Worm (Caenorhabditis elegans) whole organism, L1 larva: ENCODE measurements around the gene ptr-1.

Source experiments
- C34B4.2 ChIP-seq: sonication (generic microtip); optimal IDR thresholded peaks from 2 replicates; lab custom pipeline; 2017; ENCODE audit warnings: mild to moderate bottlenecking, missing genetic modification characterization, missing compliant biosample characterization
- aha-1 ChIP-seq: fragments of 150-350 bp; optimal IDR thresholded peaks from 2 replicates; lab custom pipeline; 2014; ENCODE audit warnings: missing biosample characterization, missing genetic modification characterization
- alr-1 ChIP-seq: fragments of 200-800 bp; sonication (Bioruptor generic); optimal IDR thresholded peaks from 2 replicates; lab custom pipeline; 2018; ENCODE audit warnings: borderline replicate concordance, mild to moderate bottlenecking, missing genetic modification characterization, missing compliant biosample characterization
- ama-1 ChIP-seq: fragments of 150-350 bp; optimal IDR thresholded peaks from 2 replicates; lab custom pipeline; 2014
- ceh-88 ChIP-seq: fragments of 200-800 bp; sonication (Bioruptor generic); IDR thresholded peaks from 2 replicates; pipeline ENCODE4 v1.3.6; 2022; ENCODE audit warnings: missing genetic modification characterization, missing compliant biosample characterization
- ceh-90 ChIP-seq: sonication (generic microtip); optimal IDR thresholded peaks from 2 replicates; lab custom pipeline; 2016; ENCODE audit warnings: missing genetic modification characterization, missing compliant biosample characterization
- dsc-1 ChIP-seq: sonication (generic microtip); optimal IDR thresholded peaks from 2 replicates; lab custom pipeline; 2016; ENCODE audit warnings: mild to moderate bottlenecking, missing genetic modification characterization, missing compliant biosample characterization
- efl-3 ChIP-seq: fragments of 200-800 bp; sonication (Bioruptor generic); optimal IDR thresholded peaks from 2 replicates; lab custom pipeline; 2018; ENCODE audit warnings: mild to moderate bottlenecking, missing genetic modification characterization, missing compliant biosample characterization
- egl-13 ChIP-seq: sonication (generic microtip); optimal IDR thresholded peaks from 2 replicates; lab custom pipeline; 2016; ENCODE audit warnings: missing genotype, missing genetic modification reagents, missing genetic modification characterization, missing compliant biosample characterization
- egl-27 ChIP-seq, 2 experiments: fragments of 150-350 bp in 1 of 2; sonication (generic microtip); optimal IDR thresholded peaks; 3 replicates each; lab custom pipeline; 2017 to 2018; ENCODE audit warnings: missing biosample characterization in 2 of 2, missing genetic modification characterization in 2 of 2, missing genetic modification reagents in 2 of 2
- elt-3 ChIP-seq, 6 experiments: fragments of 150-350 bp in 1 of 6; sonication (generic microtip); optimal IDR thresholded peaks; 2 replicates each; lab custom pipeline; 2017 to 2018; ENCODE audit warnings: missing biosample characterization in 6 of 6, missing genetic modification characterization in 6 of 6, inconsistent platforms in 1 of 6
- fkh-4 ChIP-seq: sonication (generic microtip); optimal IDR thresholded peaks from 2 replicates; lab custom pipeline; 2016; ENCODE audit warnings: missing compliant biosample characterization, missing genetic modification characterization, borderline replicate concordance
- fkh-8 ChIP-seq: sonication (generic microtip); optimal IDR thresholded peaks from 2 replicates; lab custom pipeline; 2016; ENCODE audit warnings: mild to moderate bottlenecking, missing genetic modification characterization, missing compliant biosample characterization
- grh-1 ChIP-seq: fragments of 200-800 bp; sonication (Bioruptor generic); IDR thresholded peaks from 2 replicates; pipeline ENCODE4 v1.3.6; 2022; ENCODE audit warnings: missing genetic modification reagents, missing genetic modification characterization, missing compliant biosample characterization
- hlh-17 ChIP-seq: fragments of 200-800 bp; sonication (Bioruptor generic); optimal IDR thresholded peaks from 2 replicates; lab custom pipeline; 2018; ENCODE audit warnings: missing genetic modification characterization, mild to moderate bottlenecking, missing compliant biosample characterization, moderate library complexity, borderline replicate concordance
- hlh-4 ChIP-seq: sonication (generic microtip); optimal IDR thresholded peaks from 2 replicates; lab custom pipeline; 2016; ENCODE audit warnings: mild to moderate bottlenecking, missing genetic modification characterization, missing compliant biosample characterization
- hpl-2 ChIP-seq: fragments of 150-350 bp; optimal IDR thresholded peaks from 2 replicates; lab custom pipeline; 2014; ENCODE audit warnings: missing biosample characterization, missing genetic modification reagents, missing genetic modification characterization
- irx-1 ChIP-seq: sonication (generic microtip); optimal IDR thresholded peaks from 2 replicates; lab custom pipeline; 2016; ENCODE audit warnings: missing genetic modification characterization, missing compliant biosample characterization
- isw-1 ChIP-seq: fragments of 200-800 bp; sonication (Bioruptor generic); IDR thresholded peaks from 2 replicates; pipeline ENCODE4 v1.3.6; 2022; ENCODE audit warnings: missing genetic modification characterization, missing compliant biosample characterization
- jun-1 ChIP-seq: fragments of 150-350 bp; optimal IDR thresholded peaks from 2 replicates; lab custom pipeline; 2014; ENCODE audit warnings: missing biosample characterization, missing genetic modification reagents, missing genetic modification characterization
- lin-13 ChIP-seq: fragments of 150-350 bp; optimal IDR thresholded peaks from 2 replicates; lab custom pipeline; 2014; ENCODE audit warnings: missing biosample characterization, missing genetic modification reagents, missing genetic modification characterization
- lin-14 ChIP-seq: fragments of 200-800 bp; sonication (Bioruptor generic); optimal IDR thresholded peaks from 2 replicates; lab custom pipeline; 2018; ENCODE audit warnings: mild to moderate bottlenecking, missing genetic modification characterization, moderate library complexity, missing compliant biosample characterization
- lin-35 ChIP-seq, 2 experiments: fragments of 150-350 bp; optimal IDR thresholded peaks; 2 replicates each; lab custom pipeline; 2014; ENCODE audit warnings: missing biosample characterization in 2 of 2, missing genetic modification characterization in 2 of 2, missing genetic modification reagents in 2 of 2
- lir-3 ChIP-seq: sonication (generic microtip); optimal IDR thresholded peaks from 2 replicates; lab custom pipeline; 2016; ENCODE audit warnings: mild to moderate bottlenecking, missing genetic modification characterization, moderate library complexity, missing compliant biosample characterization; ENCODE audit not compliant: poor library complexity
- lsy-2 ChIP-seq, 2 experiments: fragments of 150-350 bp; optimal IDR thresholded peaks; 2 replicates each; lab custom pipeline; 2014; ENCODE audit warnings: missing biosample characterization in 2 of 2, missing genetic modification characterization in 2 of 2
- mab-9 ChIP-seq: fragments of 200-800 bp; sonication (Bioruptor generic); IDR thresholded peaks from 2 replicates; pipeline ENCODE4 v1.3.6; 2022; ENCODE audit warnings: missing genetic modification reagents, missing genetic modification characterization, missing compliant biosample characterization
- mep-1 ChIP-seq: fragments of 150-350 bp; optimal IDR thresholded peaks from 2 replicates; lab custom pipeline; 2014; ENCODE audit warnings: missing biosample characterization, missing genetic modification characterization
- nhr-12 ChIP-seq: sonication (generic microtip); optimal IDR thresholded peaks from 2 replicates; lab custom pipeline; 2017; ENCODE audit warnings: missing biosample characterization, missing genetic modification characterization
- nhr-19 ChIP-seq: fragments of 200-800 bp; sonication (Bioruptor generic); conservative IDR thresholded peaks from 2 replicates; pipeline ENCODE4 v1.3.6; 2022; ENCODE audit warnings: missing genetic modification characterization, missing compliant biosample characterization
- nhr-20 ChIP-seq: sonication (generic microtip); optimal IDR thresholded peaks from 2 replicates; lab custom pipeline; 2016; ENCODE audit warnings: mild to moderate bottlenecking, missing genetic modification characterization, missing compliant biosample characterization
- nhr-237 ChIP-seq: fragments of 150-350 bp; optimal IDR thresholded peaks from 2 replicates; lab custom pipeline; 2014; ENCODE audit warnings: missing biosample characterization, missing genetic modification characterization
- nhr-71 ChIP-seq: sonication (generic microtip); optimal IDR thresholded peaks from 2 replicates; lab custom pipeline; 2016; ENCODE audit warnings: mild to moderate bottlenecking, missing genetic modification characterization, moderate library complexity, missing compliant biosample characterization
- nhr-85 ChIP-seq: sonication (generic microtip); peaks from one replicate; lab custom pipeline; 2016; ENCODE audit warnings: missing genetic modification characterization, inconsistent platforms, missing compliant biosample characterization
- nhr-90 ChIP-seq: sonication (generic microtip); optimal IDR thresholded peaks from 2 replicates; lab custom pipeline; 2016; ENCODE audit warnings: mild to moderate bottlenecking, missing genetic modification characterization, missing compliant biosample characterization; ENCODE audit not compliant: poor library complexity
- pag-3 ChIP-seq: sonication (generic microtip); optimal IDR thresholded peaks from 2 replicates; lab custom pipeline; 2017; ENCODE audit warnings: missing genetic modification characterization, mild to moderate bottlenecking, missing compliant biosample characterization, antibody characterized with exemption, borderline replicate concordance; ENCODE audit not compliant: insufficient read depth
- pax-3 ChIP-seq: fragments of 200-800 bp; sonication (Bioruptor generic); optimal IDR thresholded peaks from 2 replicates; lab custom pipeline; 2018; ENCODE audit warnings: mild to moderate bottlenecking, missing genetic modification characterization, moderate library complexity, missing compliant biosample characterization
- pqm-1 ChIP-seq: sonication (generic microtip); optimal IDR thresholded peaks from 3 replicates; lab custom pipeline; 2017; ENCODE audit warnings: missing biosample characterization, missing genetic modification characterization
- skn-1 ChIP-seq: fragments of 150-350 bp; optimal IDR thresholded peaks from 2 replicates; lab custom pipeline; 2014; ENCODE audit warnings: missing biosample characterization, missing genetic modification characterization
- snpc-4 ChIP-seq: fragments of 150-350 bp; optimal IDR thresholded peaks from 2 replicates; lab custom pipeline; 2014; ENCODE audit warnings: missing biosample characterization, missing genetic modification characterization
- snu-23 ChIP-seq: sonication (generic microtip); optimal IDR thresholded peaks from 2 replicates; lab custom pipeline; 2016; ENCODE audit warnings: missing genetic modification characterization, missing compliant biosample characterization
- sox-4 ChIP-seq: sonication (generic microtip); optimal IDR thresholded peaks from 2 replicates; lab custom pipeline; 2016; ENCODE audit warnings: missing genetic modification characterization, missing compliant biosample characterization
- sup-37 ChIP-seq: fragments of 200-800 bp; sonication (Bioruptor generic); optimal IDR thresholded peaks from 2 replicates; lab custom pipeline; 2018; ENCODE audit warnings: mild to moderate bottlenecking, missing genetic modification characterization, missing compliant biosample characterization
- swsn-7 ChIP-seq: sonication (generic microtip); optimal IDR thresholded peaks from 2 replicates; lab custom pipeline; 2016; ENCODE audit warnings: missing genetic modification characterization, missing compliant biosample characterization
- tlp-1 ChIP-seq: fragments of 150-350 bp; optimal IDR thresholded peaks from 2 replicates; lab custom pipeline; 2014; ENCODE audit warnings: missing biosample characterization, missing genetic modification characterization
- unc-130 ChIP-seq: fragments of 150-350 bp; optimal IDR thresholded peaks from 2 replicates; lab custom pipeline; 2017; ENCODE audit warnings: missing biosample characterization, missing genetic modification characterization, inconsistent platforms
- unc-30 ChIP-seq: sonication (generic microtip); optimal IDR thresholded peaks from 2 replicates; lab custom pipeline; 2017; ENCODE audit warnings: missing biosample characterization, missing genetic modification characterization
- unc-62 ChIP-seq: fragments of 150-350 bp; optimal IDR thresholded peaks from 2 replicates; lab custom pipeline; 2014; ENCODE audit warnings: missing biosample characterization, missing genetic modification reagents, missing genetic modification characterization
- unc-86 ChIP-seq: sonication (generic microtip); optimal IDR thresholded peaks from 2 replicates; lab custom pipeline; 2016; ENCODE audit warnings: missing genetic modification characterization, missing compliant biosample characterization
- unc-98 ChIP-seq: fragments of 200-800 bp; sonication (Bioruptor generic); IDR thresholded peaks from 2 replicates; pipeline ENCODE4 v1.3.6; 2022; ENCODE audit warnings: missing genetic modification characterization, missing compliant biosample characterization
- ztf-4 ChIP-seq: fragments of 150-350 bp; optimal IDR thresholded peaks from 2 replicates; lab custom pipeline; 2014; ENCODE audit warnings: missing biosample characterization, missing genetic modification characterization

The ptr-1 gene

DNA sequence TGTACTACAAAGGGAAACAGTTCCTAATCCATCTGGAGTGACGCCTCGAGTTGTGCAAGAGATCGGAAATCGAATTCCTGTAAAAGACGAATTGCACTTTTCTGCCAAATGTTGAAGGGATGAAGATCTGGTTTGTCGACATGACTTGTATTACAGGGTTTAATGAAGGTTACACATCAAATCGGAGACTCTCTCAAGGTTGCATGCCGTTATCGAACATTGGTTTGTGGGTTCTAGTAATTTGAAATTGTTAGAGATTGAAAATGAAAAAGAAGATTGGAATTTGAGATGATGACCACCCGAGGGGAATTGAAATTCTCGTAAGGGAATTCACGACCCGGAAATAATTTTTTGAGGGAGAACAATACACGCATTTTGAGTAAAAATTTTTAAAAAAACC, 15.2 kb downstream of the ptr-1 start (continued):
- TF ChIP-seq fkh-8, result no peak
- no peak for TF ChIP-seq aha-1
- TF ChIP-seq snu-23 (GFP tag; lab: Kevin White, UChicago), result peak; percentile 43
- TF ChIP-seq swsn-7, result no peak
- TF ChIP-seq unc-86, result no peak
- TF ChIP-seq unc-30, result no peak
- TF ChIP-seq pqm-1 (tag; lab: Kevin White, UChicago), result no peak
- TF ChIP-seq grh-1 (GFP tag; lab: Robert Waterston, UW), result peak; percentile 34
- TF ChIP-seq elt-3 (tag; optimal IDR thresholded peaks at IDR 0.05; lab: Kevin White, UChicago), result peak in 1 of 6 experiments; percentile 35
- no peak for TF ChIP-seq hlh-4 (tag; lab: Kevin White, UChicago)
- no peak for TF ChIP-seq hpl-2 (GFP tag; lab: Kevin White, UChicago)
- TF ChIP-seq mep-1 (tag; lab: Kevin White, UChicago), result peak; percentile 32
- TF ChIP-seq isw-1 (GFP tag; lab: Robert Waterston, UW), result no peak
- TF ChIP-seq nhr-85, result peak; percentile 89
- TF ChIP-seq dsc-1, result no peak
- TF ChIP-seq egl-27 (tag; optimal IDR thresholded peaks at IDR 0.05; lab: Kevin White, UChicago), result no peak
- no peak for TF ChIP-seq sup-37

DNA sequence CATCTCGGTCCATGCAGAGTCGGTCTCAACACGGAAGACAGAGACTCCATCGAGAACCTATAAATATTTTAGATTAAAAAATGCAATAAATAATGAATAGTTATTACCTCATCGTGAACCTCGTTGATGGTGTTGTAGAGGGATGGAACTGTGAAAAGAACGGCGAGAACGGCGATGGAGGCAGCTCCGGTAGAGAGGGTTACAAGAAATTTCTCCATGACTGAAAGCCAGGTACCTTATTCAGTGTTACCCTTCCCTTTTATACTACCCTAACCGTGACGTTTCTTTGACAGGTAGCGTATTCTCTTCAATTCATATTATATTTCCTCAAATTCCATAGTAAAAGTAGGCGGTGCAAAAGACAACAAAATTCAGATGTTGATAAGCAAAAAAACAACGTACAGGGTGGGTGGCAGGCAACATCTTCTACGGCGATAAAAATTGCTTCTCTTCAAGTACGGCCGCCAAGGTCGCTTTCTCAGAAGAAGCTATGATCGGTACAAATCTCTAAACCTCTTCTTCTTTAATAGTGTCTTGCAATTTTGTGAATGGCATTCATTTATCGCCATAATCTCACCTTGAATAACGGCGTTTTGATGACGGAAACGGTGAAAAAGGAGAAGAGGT, 16.3 kb downstream of the ptr-1 start, which contains the start of gene col-10:
col-10 (minus strand) TSS at position 235 of the 627 bp plus-strand sequence.
- TF ChIP-seq nhr-71 (tag; lab: Kevin White, UChicago) (peak; percentile 71), hlh-17 (GFP tag; lab: Kevin White, UChicago) (no peak), pag-3 (tag; lab: Kevin White, UChicago) (peak; percentile 60), jun-1 (tag; lab: Kevin White, UChicago) (no peak), nhr-19 (peak; percentile 31; the same call in 1 of the 2 replicates), pax-3 (tag; lab: Kevin White, UChicago) (no peak), unc-98 (GFP tag; lab: Robert Waterston, UW) (no peak), ceh-88 (GFP tag; lab: Robert Waterston, UW) (no peak), skn-1 (tag; lab: Kevin White, UChicago) (no peak), isw-1 (GFP tag; lab: Robert Waterston, UW) (no peak), lsy-2 (tag; optimal IDR thresholded peaks at IDR 0.05; lab: Kevin White, UChicago) (peak in 1 of 2 experiments; percentile 7), nhr-237 (tag; lab: Kevin White, UChicago) (no peak), lin-35 (GFP tag; optimal IDR thresholded peaks at IDR 0.05; lab: Kevin White, UChicago) (no peak), ama-1 (lab: Kevin White, UChicago) (peak; percentile 81), ztf-4 (tag; lab: Kevin White, UChicago) (peak; percentile 29), nhr-85 (peak; percentile 98), fkh-8 (no peak), C34B4.2 (no peak), nhr-90 (tag; lab: Kevin White, UChicago) (peak; percentile 62), alr-1 (tag; lab: Kevin White, UChicago) (no peak), snpc-4 (tag; lab: Kevin White, UChicago) (no peak), unc-86 (no peak), mab-9 (GFP tag; lab: Robert Waterston, UW) (no peak), grh-1 (GFP tag; lab: Robert Waterston, UW) (peak; percentile 18; the same call in 1 of the 2 replicates), irx-1 (tag; lab: Kevin White, UChicago) (no peak), fkh-4 (no peak), lir-3 (tag; lab: Kevin White, UChicago) (no peak), ceh-90 (no peak), elt-3 (tag; optimal IDR thresholded peaks at IDR 0.05; lab: Kevin White, UChicago) (peak in 4 of 6 experiments; percentile 40 to 82 (median 62)), egl-13 (tag; lab: Kevin White, UChicago) (no peak), tlp-1 (tag; lab: Kevin White, UChicago) (no peak), unc-62 (GFP tag; lab: Kevin White, UChicago) (no peak), sox-4 (tag; lab: Kevin White, UChicago) (no peak), efl-3 (no peak), lin-14 (GFP tag; lab: Kevin White, UChicago) (peak; percentile 91), dsc-1 (no peak), hlh-4 (tag; lab: Kevin White, UChicago) (no peak), mep-1 (tag; lab: Kevin White, UChicago) (peak; percentile 26), nhr-12 (no peak), unc-130 (tag; lab: Kevin White, UChicago) (no peak), nhr-20 (tag; lab: Kevin White, UChicago) (peak; percentile 78), lin-13 (no peak)
